Worm (Caenorhabditis elegans) whole organism, L4 larva: ENCODE data around the gene tsp-11.

ENCODE experiments used
- F10B5.3 ChIP-seq: sonication (generic microtip); optimal IDR thresholded peaks from 2 replicates; lab custom pipeline; 2016; ENCODE audit warnings: mild to moderate bottlenecking, missing genetic modification characterization, missing compliant biosample characterization
- F37D6.2 ChIP-seq: sonication (generic microtip); optimal IDR thresholded peaks from 2 replicates; lab custom pipeline; 2016; ENCODE audit warnings: mild to moderate bottlenecking, missing genetic modification characterization, missing compliant biosample characterization
- F44E2.7 ChIP-seq: fragments of 200-800 bp; sonication (Bioruptor generic); IDR thresholded peaks from 2 replicates; pipeline ENCODE4 v2.1.2; 2022; ENCODE audit warnings: missing genetic modification characterization, missing compliant biosample characterization
- F49E8.2 ChIP-seq: sonication (generic microtip); optimal IDR thresholded peaks from 2 replicates; lab custom pipeline; 2016; ENCODE audit warnings: missing compliant biosample characterization, mild to moderate bottlenecking, missing genetic modification characterization, borderline replicate concordance
- R02D3.7 ChIP-seq: fragments of 150-350 bp; sonication (generic microtip); optimal IDR thresholded peaks from 3 replicates; lab custom pipeline; 2014; ENCODE audit warnings: missing biosample characterization, missing genetic modification characterization
- T26A8.4 ChIP-seq: fragments of 200-800 bp; sonication (Bioruptor generic); IDR thresholded peaks from 2 replicates; pipeline ENCODE4 v1.3.6; 2022; ENCODE audit warnings: missing genetic modification characterization, missing compliant biosample characterization
- Y5F2A.4 ChIP-seq: fragments of 200-800 bp; sonication (Bioruptor generic); optimal IDR thresholded peaks from 2 replicates; lab custom pipeline; 2018; ENCODE audit warnings: mild to moderate bottlenecking, missing genetic modification characterization, missing compliant biosample characterization
- ZK546.5 ChIP-seq, 2 experiments: sonication (generic microtip); optimal IDR thresholded peaks; 2 replicates each; lab custom pipeline; 2017; ENCODE audit warnings: missing biosample characterization in 2 of 2, missing genetic modification characterization in 2 of 2
- aha-1 ChIP-seq: fragments of 150-350 bp; peaks from one replicate; lab custom pipeline; 2014; ENCODE audit warnings: missing biosample characterization, missing genetic modification characterization
- ama-1 ChIP-seq: fragments of 150-350 bp; optimal IDR thresholded peaks from 2 replicates; lab custom pipeline; 2014; ENCODE audit warnings: inconsistent platforms, mixed read lengths
- attf-4 ChIP-seq: sonication (generic microtip); optimal IDR thresholded peaks from 3 replicates; lab custom pipeline; 2017; ENCODE audit warnings: missing biosample characterization, missing genetic modification characterization
- daf-16 ChIP-seq, 3 experiments: sonication (generic microtip); optimal IDR thresholded peaks; 2 replicates each; lab custom pipeline; 2016 to 2017; ENCODE audit warnings: missing genetic modification characterization in 3 of 3, missing genetic modification reagents in 3 of 3, mild to moderate bottlenecking in 2 of 3, missing compliant biosample characterization in 2 of 3, missing biosample characterization in 1 of 3, moderate library complexity in 1 of 3
- daf-19 ChIP-seq: fragments of 200-800 bp; sonication (Bioruptor generic); conservative IDR thresholded peaks from 2 replicates; pipeline ENCODE4 v1.3.6; 2022; ENCODE audit warnings: missing genetic modification characterization, missing compliant biosample characterization
- daf-8 ChIP-seq: fragments of 200-800 bp; sonication (Bioruptor generic); IDR thresholded peaks from 2 replicates; pipeline ENCODE4 v1.3.6; 2022; ENCODE audit warnings: missing genetic modification characterization, missing compliant biosample characterization
- duxl-1 ChIP-seq: sonication (generic microtip); optimal IDR thresholded peaks from 2 replicates; lab custom pipeline; 2016; ENCODE audit warnings: mild to moderate bottlenecking, missing genetic modification characterization, moderate library complexity, missing compliant biosample characterization; ENCODE audit not compliant: poor library complexity
- fos-1 ChIP-seq: fragments of 150-350 bp; optimal IDR thresholded peaks from 2 replicates; lab custom pipeline; 2014; ENCODE audit warnings: missing biosample characterization, missing genetic modification characterization
- hlh-11 ChIP-seq: fragments of 200-800 bp; sonication (Bioruptor generic); optimal IDR thresholded peaks from 2 replicates; lab custom pipeline; 2018; ENCODE audit warnings: mild to moderate bottlenecking, missing genetic modification characterization, missing compliant biosample characterization
- lin-1 ChIP-seq: fragments of 200-800 bp; sonication (Bioruptor generic); IDR thresholded peaks from 2 replicates; pipeline ENCODE4 v1.3.6; 2022; ENCODE audit warnings: missing genetic modification reagents, missing genetic modification characterization, missing compliant biosample characterization
- lin-13 ChIP-seq: fragments of 150-350 bp; optimal IDR thresholded peaks from 2 replicates; lab custom pipeline; 2014; ENCODE audit warnings: missing biosample characterization, missing genetic modification reagents, missing genetic modification characterization
- lin-15B ChIP-seq: fragments of 150-350 bp; sonication (generic microtip); optimal IDR thresholded peaks from 3 replicates; lab custom pipeline; 2014; ENCODE audit warnings: missing biosample characterization, missing genetic modification characterization
- mep-1 ChIP-seq: fragments of 150-350 bp; sonication (generic microtip); optimal IDR thresholded peaks from 3 replicates; lab custom pipeline; 2014; ENCODE audit warnings: missing biosample characterization, missing genetic modification characterization
- mes-2 ChIP-seq: sonication (generic microtip); optimal IDR thresholded peaks from 2 replicates; lab custom pipeline; 2016; ENCODE audit warnings: missing genotype, mild to moderate bottlenecking, missing genetic modification characterization, missing compliant biosample characterization; ENCODE audit not compliant: poor library complexity, severe bottlenecking
- nhr-10 ChIP-seq: fragments of 150-350 bp; optimal IDR thresholded peaks from 2 replicates; lab custom pipeline; 2014; ENCODE audit warnings: missing biosample characterization, missing genetic modification characterization
- nhr-102 ChIP-seq: sonication (generic microtip); optimal IDR thresholded peaks from 2 replicates; lab custom pipeline; 2016; ENCODE audit warnings: mild to moderate bottlenecking, missing genetic modification characterization, moderate library complexity, missing compliant biosample characterization
- nhr-11 ChIP-seq: fragments of 150-350 bp; optimal IDR thresholded peaks from 2 replicates; lab custom pipeline; 2014; ENCODE audit warnings: missing biosample characterization, missing genetic modification characterization
- nhr-25 ChIP-seq: sonication (generic microtip); optimal IDR thresholded peaks from 2 replicates; lab custom pipeline; 2017; ENCODE audit warnings: missing genetic modification characterization, mild to moderate bottlenecking, missing compliant biosample characterization, antibody characterized with exemption, moderate library complexity, borderline replicate concordance; ENCODE audit not compliant: insufficient read depth
- nhr-28 ChIP-seq: fragments of 150-350 bp; optimal IDR thresholded peaks from 2 replicates; lab custom pipeline; 2014; ENCODE audit warnings: missing biosample characterization, missing genetic modification characterization
- nhr-76 ChIP-seq: fragments of 150-350 bp; optimal IDR thresholded peaks from 2 replicates; lab custom pipeline; 2014; ENCODE audit warnings: missing biosample characterization, missing genetic modification characterization
- nhr-77 ChIP-seq: fragments of 150-350 bp; optimal IDR thresholded peaks from 2 replicates; lab custom pipeline; 2014; ENCODE audit warnings: missing biosample characterization, missing genetic modification characterization
- php-3 ChIP-seq: fragments of 200-800 bp; sonication (Bioruptor generic); IDR thresholded peaks from 2 replicates; pipeline ENCODE4 v1.3.6; 2022; ENCODE audit warnings: missing genetic modification reagents, missing genetic modification characterization, missing compliant biosample characterization
- pqm-1 ChIP-seq: sonication (generic microtip); optimal IDR thresholded peaks from 2 replicates; lab custom pipeline; 2017; ENCODE audit warnings: missing biosample characterization, missing genetic modification characterization
- rbr-2 ChIP-seq: sonication (generic microtip); optimal IDR thresholded peaks from 2 replicates; lab custom pipeline; 2016; ENCODE audit warnings: missing genotype, missing genetic modification characterization, missing compliant biosample characterization
- spr-1 ChIP-seq: sonication (generic microtip); optimal IDR thresholded peaks from 2 replicates; lab custom pipeline; 2016; ENCODE audit warnings: mild to moderate bottlenecking, missing genetic modification characterization, missing compliant biosample characterization
- tag-97 ChIP-seq: fragments of 200-800 bp; sonication (Bioruptor generic); IDR thresholded peaks from 2 replicates; pipeline ENCODE4 v1.3.6; 2022; ENCODE audit warnings: missing genetic modification characterization, missing compliant biosample characterization
- tra-1 ChIP-seq: fragments of 200-800 bp; sonication (Bioruptor generic); IDR thresholded peaks from 2 replicates; pipeline ENCODE4 v1.3.6; 2022; ENCODE audit warnings: missing genetic modification reagents, missing genetic modification characterization, missing compliant biosample characterization
- unc-130 ChIP-seq: sonication (generic microtip); optimal IDR thresholded peaks from 2 replicates; lab custom pipeline; 2016; ENCODE audit warnings: missing genetic modification reagents, missing genetic modification characterization, missing compliant biosample characterization
- unc-62 ChIP-seq, 3 experiments: fragments of 150-350 bp in 1 of 3; sonication (generic microtip); optimal IDR thresholded peaks in 2 of 3; peaks in 1 of 3; 1 replicate in 1 of 3; 2 replicates in 2 of 3; lab custom pipeline; 2014 to 2017; ENCODE audit warnings: missing biosample characterization in 3 of 3, missing genetic modification characterization in 3 of 3, missing genetic modification reagents in 3 of 3, missing genotype in 1 of 3
- zfp-2 ChIP-seq: sonication (generic microtip); optimal IDR thresholded peaks from 2 replicates; lab custom pipeline; 2016; ENCODE audit warnings: mild to moderate bottlenecking, missing genetic modification characterization, missing compliant biosample characterization
- zip-11 ChIP-seq: fragments of 200-800 bp; sonication (Bioruptor generic); IDR thresholded peaks from 2 replicates; pipeline ENCODE4 v1.3.6; 2022; ENCODE audit warnings: missing genetic modification characterization, missing compliant biosample characterization
- zip-2 ChIP-seq: fragments of 150-350 bp; optimal IDR thresholded peaks from 2 replicates; lab custom pipeline; 2014; ENCODE audit warnings: missing biosample characterization, missing genetic modification characterization

Gene tsp-11

DNA sequence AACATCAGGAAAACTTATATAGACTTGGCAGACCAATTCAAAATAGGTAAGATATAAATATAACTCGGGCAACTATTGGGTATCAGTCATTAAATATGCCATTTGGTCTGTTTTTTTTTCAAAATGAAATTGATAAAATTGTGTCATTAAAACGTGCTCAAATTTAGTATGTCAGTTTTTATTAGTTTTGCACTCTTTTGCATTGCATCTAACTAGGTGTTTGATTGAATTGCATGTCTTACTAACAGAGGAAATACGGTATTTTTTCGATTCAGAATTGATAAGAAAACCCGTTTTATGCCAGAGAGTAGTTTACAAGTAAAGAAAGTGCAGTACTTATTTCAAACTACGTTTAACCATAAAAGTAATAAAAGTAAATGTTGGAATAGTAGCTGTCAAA is 7.2 kb upstream of the tsp-11 start:
- TF ChIP-seq F44E2.7 (GFP tag; lab: Robert Waterston, UW) (no peak), daf-19 (no peak), pqm-1 (tag; lab: Kevin White, UChicago) (peak; percentile 64), spr-1 (tag; lab: Kevin White, UChicago) (no peak), hlh-11 (tag; lab: Kevin White, UChicago) (peak; percentile 14), nhr-28 (peak; percentile 66), nhr-77 (tag; lab: Kevin White, UChicago) (peak; percentile 3), php-3 (GFP tag; lab: Robert Waterston, UW) (peak; percentile 95), lin-1 (GFP tag; lab: Robert Waterston, UW) (no peak), ZK546.5 (tag; optimal IDR thresholded peaks at IDR 0.05; lab: Kevin White, UChicago) (no peak), nhr-76 (tag; lab: Kevin White, UChicago) (no peak)

DNA sequence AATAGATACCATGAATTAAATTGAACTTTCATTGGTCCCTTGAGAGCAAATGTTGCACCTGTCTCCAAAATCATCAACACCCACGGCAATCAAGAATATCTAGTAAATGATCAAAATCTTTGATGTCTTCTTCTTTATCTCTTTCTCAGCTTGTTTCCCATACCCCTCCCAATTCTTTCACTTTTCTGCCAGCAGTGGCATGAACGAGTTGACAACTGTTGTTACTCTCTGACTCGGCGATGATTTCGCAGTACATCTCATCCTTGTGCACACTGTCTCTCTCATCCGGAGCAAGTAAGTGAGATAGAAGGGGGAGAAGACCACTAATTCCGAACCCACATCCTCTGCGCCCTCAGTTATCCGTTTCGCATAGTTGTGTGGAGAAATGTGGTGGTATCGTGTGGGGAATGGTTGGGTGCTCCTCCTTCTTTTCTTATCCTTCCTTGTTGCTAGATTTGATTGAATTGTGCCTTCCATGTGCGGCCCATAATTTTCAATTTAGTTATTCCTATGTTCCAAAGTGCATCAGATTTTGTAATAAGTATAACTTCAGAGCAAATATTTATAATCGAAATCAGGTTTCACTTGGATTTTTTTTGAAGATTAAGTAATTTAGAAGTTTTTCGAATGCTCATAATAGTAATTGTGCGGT is 1.6 kb upstream of the tsp-11 start:
- TF ChIP-seq F49E8.2 (tag; lab: Kevin White, UChicago) = no peak
- no peak for TF ChIP-seq fos-1 (tag; lab: Kevin White, UChicago)
- no peak for TF ChIP-seq ama-1 (lab: Kevin White, UChicago)
- no peak for TF ChIP-seq T26A8.4 (GFP tag; lab: Robert Waterston, UW)
- TF ChIP-seq attf-4 (tag; lab: Kevin White, UChicago) = no peak
- TF ChIP-seq daf-16 (GFP tag; optimal IDR thresholded peaks at IDR 0.05; lab: Kevin White, UChicago) = peak in 1 of 2 experiments; percentile 46
- TF ChIP-seq daf-16 (tag; optimal IDR thresholded peaks at IDR 0.05; lab: Kevin White, UChicago) = no peak
- no peak for TF ChIP-seq unc-130 (GFP tag; lab: Kevin White, UChicago)
- TF ChIP-seq nhr-11 (tag; lab: Kevin White, UChicago) = peak; percentile 49
- TF ChIP-seq aha-1 (tag; lab: Kevin White, UChicago) = peak; percentile 81
- TF ChIP-seq unc-62 (GFP tag; optimal IDR thresholded peaks at IDR 0.05 in 1 of 2; lab: Kevin White, UChicago) = peak in 1 of 2 experiments; percentile 91
- no peak for TF ChIP-seq unc-62 (tag; optimal IDR thresholded peaks at IDR 0.05; lab: Kevin White, UChicago)

DNA sequence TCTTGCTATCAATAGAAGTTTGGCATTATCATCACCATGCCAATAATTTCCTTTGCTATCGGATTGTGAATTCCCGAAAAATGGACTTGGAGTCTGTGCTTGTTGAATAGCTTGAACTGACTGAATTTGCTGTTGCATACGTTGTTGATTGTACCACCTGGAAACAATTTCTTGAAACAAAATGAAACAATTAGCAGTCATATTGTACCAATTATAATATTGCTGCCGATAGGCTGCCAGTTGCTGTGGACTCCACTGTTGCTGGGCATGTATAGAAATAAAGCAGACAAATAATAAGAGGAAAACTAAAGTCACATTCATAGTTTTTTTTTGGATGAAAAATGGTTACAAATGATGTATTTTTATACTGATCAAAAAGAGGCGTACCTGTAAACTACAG is 4.0 kb downstream of the tsp-11 start, which contains the start of gene B0563.10:
TSS of gene B0563.10 (minus strand) at position 325 of the 400 bp plus-strand sequence.
- no peak for TF ChIP-seq duxl-1
- no peak for TF ChIP-seq nhr-102 (tag; lab: Kevin White, UChicago)
- TF ChIP-seq nhr-76 (tag; lab: Kevin White, UChicago) = no peak
- TF ChIP-seq nhr-25 (tag; lab: Kevin White, UChicago) = no peak
- TF ChIP-seq tag-97 (GFP tag; lab: Robert Waterston, UW) = no peak
- no peak for TF ChIP-seq daf-8 (GFP tag; lab: Robert Waterston, UW)
- no peak for TF ChIP-seq rbr-2 (tag; lab: Kevin White, UChicago)

ce11 chrX:9168239-9168638 is 5.3 kb downstream of the tsp-11 start, which contains the start of gene B0563.9:
Gene B0563.9 (plus strand): TSS chrX:9168539.
- TF ChIP-seq mes-2 (tag; lab: Kevin White, UChicago) (no peak), pqm-1 (tag; lab: Kevin White, UChicago) (no peak), lin-15B (tag; lab: Kevin White, UChicago) (no peak), F10B5.3 (tag; lab: Kevin White, UChicago) (no peak), zip-11 (GFP tag; lab: Robert Waterston, UW) (no peak), zfp-2 (no peak), attf-4 (tag; lab: Kevin White, UChicago) (no peak), tra-1 (no peak), mep-1 (tag; lab: Kevin White, UChicago) (no peak), ama-1 (lab: Kevin White, UChicago) (no peak), R02D3.7 (tag; lab: Kevin White, UChicago) (no peak), F37D6.2 (tag; lab: Kevin White, UChicago) (no peak), nhr-10 (tag; lab: Kevin White, UChicago) (no peak), Y5F2A.4 (no peak), lin-13 (GFP tag; lab: Kevin White, UChicago) (no peak), zip-2 (tag; lab: Kevin White, UChicago) (no peak)
